Fruit fly (Drosophila melanogaster) whole organism, embryonic: ENCODE results near the gene CG17377.

Experiments
- Asciz ChIP-seq: fragments of 200-800 bp; sonication (Bioruptor generic); optimal IDR thresholded peaks from 2 replicates; lab custom pipeline; 2017; ENCODE audit warnings: missing biosample characterization, mild to moderate bottlenecking, missing genetic modification characterization, missing genetic modification reagents
- Atf3 ChIP-seq: fragments of 200-800 bp; sonication (Bioruptor generic); optimal IDR thresholded peaks from 3 replicates; lab custom pipeline; 2016; ENCODE audit warnings: missing biosample characterization, missing genetic modification characterization
- Bdp1 ChIP-seq: fragments of 200-800 bp; sonication (Bioruptor generic); optimal IDR thresholded peaks from 3 replicates; lab custom pipeline; 2016; ENCODE audit warnings: missing biosample characterization, missing genetic modification characterization
- BtbVII ChIP-seq: fragments of 200-800 bp; sonication (Bioruptor generic); optimal IDR thresholded peaks from 3 replicates; lab custom pipeline; 2017; ENCODE audit warnings: missing biosample characterization, mild to moderate bottlenecking, missing genetic modification characterization
- CG11398 ChIP-seq: fragments of 200-800 bp; sonication (Bioruptor generic); optimal IDR thresholded peaks from 2 replicates; lab custom pipeline; 2016; ENCODE audit warnings: missing biosample characterization, missing genetic modification characterization
- CG11456 ChIP-seq: fragments of 200-800 bp; sonication (Bioruptor generic); IDR thresholded peaks from 3 replicates; pipeline ENCODE4 v1.3.6; 2022; ENCODE audit warnings: missing biosample characterization, missing genetic modification characterization
- CG11695 ChIP-seq: fragments of 200-800 bp; sonication (Bioruptor generic); IDR thresholded peaks from 3 replicates; pipeline ENCODE4 v1.3.6; 2022; ENCODE audit warnings: missing biosample characterization, missing genetic modification characterization
- CG12104 ChIP-seq: fragments of 200-800 bp; sonication (Bioruptor generic); optimal IDR thresholded peaks from 3 replicates; lab custom pipeline; 2016; ENCODE audit warnings: missing biosample characterization, missing genetic modification characterization
- CG15479 ChIP-seq: fragments of 200-800 bp; sonication (Bioruptor generic); optimal IDR thresholded peaks from 3 replicates; lab custom pipeline; 2019; ENCODE audit warnings: missing biosample characterization, mild to moderate bottlenecking, missing genetic modification characterization, moderate library complexity
- CG15696 ChIP-seq: fragments of 200-800 bp; sonication (Bioruptor generic); optimal IDR thresholded peaks from 2 replicates; lab custom pipeline; 2019; ENCODE audit warnings: missing biosample characterization, mild to moderate bottlenecking, missing genetic modification characterization, moderate library complexity
- CG17359 ChIP-seq: fragments of 200-800 bp; sonication (Bioruptor generic); optimal IDR thresholded peaks from 3 replicates; lab custom pipeline; 2018; ENCODE audit warnings: missing biosample characterization, mild to moderate bottlenecking, missing genetic modification characterization, moderate library complexity
- CG17361 ChIP-seq: fragments of 200-800 bp; sonication (Bioruptor generic); IDR thresholded peaks from 3 replicates; pipeline ENCODE4 v1.3.6; 2022; ENCODE audit warnings: missing biosample characterization, missing genetic modification characterization
- CG2116 ChIP-seq: fragments of 200-800 bp; sonication (Bioruptor generic); optimal IDR thresholded peaks from 3 replicates; lab custom pipeline; 2018; ENCODE audit warnings: missing biosample characterization, mild to moderate bottlenecking, missing genetic modification characterization
- CG32772 ChIP-seq: fragments of 200-800 bp; sonication (Bioruptor generic); IDR thresholded peaks from 2 replicates; pipeline ENCODE4 v1.3.6; 2022; ENCODE audit warnings: missing biosample characterization, missing genetic modification characterization
- CG4360 ChIP-seq: fragments of 200-800 bp; sonication (Bioruptor generic); IDR thresholded peaks from 2 replicates; pipeline ENCODE4 v1.3.6; 2022; ENCODE audit warnings: missing biosample characterization, missing genetic modification characterization
- CG6254 ChIP-seq: fragments of 200-800 bp; sonication (Bioruptor generic); optimal IDR thresholded peaks from 3 replicates; lab custom pipeline; 2017; ENCODE audit warnings: mild to moderate bottlenecking, missing biosample characterization, missing genetic modification reagents, missing genetic modification characterization
- CG8765 ChIP-seq: fragments of 200-800 bp; sonication (Bioruptor generic); IDR thresholded peaks from 2 replicates; pipeline ENCODE4 v1.3.6; 2022; ENCODE audit warnings: missing biosample characterization, missing genetic modification characterization
- CG9817 ChIP-seq: fragments of 200-800 bp; sonication (Bioruptor generic); optimal IDR thresholded peaks from 2 replicates; lab custom pipeline; 2018; ENCODE audit warnings: missing biosample characterization, mild to moderate bottlenecking, missing genetic modification characterization, moderate library complexity
- D19A ChIP-seq: fragments of 200-800 bp; optimal IDR thresholded peaks from 3 replicates; lab custom pipeline; 2019; ENCODE audit warnings: missing biosample characterization, mild to moderate bottlenecking, missing genetic modification characterization, moderate library complexity
- Doc2 ChIP-seq: fragments of 200-800 bp; sonication (Bioruptor generic); IDR thresholded peaks from 2 replicates; pipeline ENCODE4 v1.3.6; 2022; ENCODE audit warnings: missing biosample characterization, missing genetic modification characterization
- Drgx ChIP-seq: fragments of 200-800 bp; sonication (Bioruptor generic); IDR thresholded peaks from 2 replicates; pipeline ENCODE4 v1.3.6; 2022; ENCODE audit warnings: missing biosample characterization, missing genetic modification characterization
- Ets65A ChIP-seq: fragments of 200-800 bp; sonication (Bioruptor generic); peaks from one replicate; lab custom pipeline; 2016; ENCODE audit warnings: missing biosample characterization, missing genetic modification characterization
- Hr51 ChIP-seq, 2 experiments: fragments of 200-800 bp; sonication (Bioruptor generic); optimal IDR thresholded peaks; 2 replicates in 1 of 2; 3 replicates in 1 of 2; lab custom pipeline; 2016 to 2018; ENCODE audit warnings: missing biosample characterization in 2 of 2, missing genetic modification characterization in 2 of 2, mild to moderate bottlenecking in 1 of 2, moderate library complexity in 1 of 2
- Lpt ChIP-seq: fragments of >200 bp; optimal IDR thresholded peaks from 2 replicates; lab custom pipeline; 2018; ENCODE audit warnings: missing biosample characterization, missing genetic modification characterization
- Myb ChIP-seq: fragments of 200-800 bp; sonication (Bioruptor generic); optimal IDR thresholded peaks from 2 replicates; lab custom pipeline; 2016; ENCODE audit warnings: missing biosample characterization, missing genetic modification characterization
- NC2β ChIP-seq: fragments of 200-800 bp; sonication (Bioruptor generic); optimal IDR thresholded peaks from 2 replicates; lab custom pipeline; 2016; ENCODE audit warnings: missing biosample characterization, missing genetic modification characterization
- Ptx1 ChIP-seq: fragments of 200-800 bp; sonication (Bioruptor generic); IDR thresholded peaks from 2 replicates; pipeline ENCODE4 v1.3.6; 2022; ENCODE audit warnings: missing biosample characterization, missing genetic modification characterization
- Sox100B ChIP-seq: fragments of 200-800 bp; sonication (Bioruptor generic); optimal IDR thresholded peaks from 3 replicates; lab custom pipeline; 2018; ENCODE audit warnings: missing biosample characterization, mild to moderate bottlenecking, missing genetic modification characterization
- Xrp1 ChIP-seq: fragments of 200-800 bp; sonication (Bioruptor generic); IDR thresholded peaks from 2 replicates; pipeline ENCODE4 v1.3.6; 2022; ENCODE audit warnings: missing biosample characterization, missing genetic modification characterization
- az2 ChIP-seq: fragments of 200-800 bp; sonication (Bioruptor generic); optimal IDR thresholded peaks from 3 replicates; lab custom pipeline; 2016; ENCODE audit warnings: missing biosample characterization, missing genetic modification characterization
- bcd ChIP-seq: fragments of 200-800 bp; sonication (Bioruptor generic); optimal IDR thresholded peaks from 2 replicates; lab custom pipeline; 2017; ENCODE audit warnings: missing biosample characterization, mild to moderate bottlenecking, missing genetic modification characterization
- br ChIP-seq: fragments of >200 bp; optimal IDR thresholded peaks from 2 replicates; lab custom pipeline; 2017
- chinmo ChIP-seq: fragments of 200-800 bp; sonication (Bioruptor generic); IDR thresholded peaks from 4 replicates; pipeline ENCODE4 v1.3.6; 2022; ENCODE audit warnings: missing biosample characterization, missing genetic modification characterization; ENCODE audit not compliant: partially characterized antibody
- crp ChIP-seq, 2 experiments: fragments of 200-800 bp; sonication (Bioruptor generic); optimal IDR thresholded peaks; 2 replicates in 1 of 2; 3 replicates in 1 of 2; lab custom pipeline; 2017; ENCODE audit warnings: missing biosample characterization in 2 of 2, missing genetic modification characterization in 2 of 2, mild to moderate bottlenecking in 1 of 2, moderate library complexity in 1 of 2
- cwo ChIP-seq: fragments of 200-800 bp; sonication (Bioruptor generic); optimal IDR thresholded peaks from 3 replicates; lab custom pipeline; 2017; ENCODE audit warnings: missing biosample characterization, missing genetic modification characterization, mild to moderate bottlenecking, moderate library complexity, missing genetic modification reagents
- dati ChIP-seq: fragments of 200-800 bp; sonication (Bioruptor generic); IDR thresholded peaks from 2 replicates; pipeline ENCODE4 v1.3.6; 2022; ENCODE audit warnings: missing biosample characterization, missing genetic modification characterization
- dmrt11E ChIP-seq: fragments of 200-800 bp; sonication (Bioruptor generic); optimal IDR thresholded peaks from 3 replicates; lab custom pipeline; 2018; ENCODE audit warnings: missing biosample characterization, mild to moderate bottlenecking, missing genetic modification characterization, moderate library complexity
- exex ChIP-seq: fragments of 200-800 bp; sonication (Bioruptor generic); optimal IDR thresholded peaks from 4 replicates; lab custom pipeline; 2018; ENCODE audit warnings: missing biosample characterization, mild to moderate bottlenecking, missing genetic modification characterization, moderate library complexity
- gcm ChIP-seq: fragments of 200-800 bp; sonication (Bioruptor generic); optimal IDR thresholded peaks from 2 replicates; lab custom pipeline; 2019; ENCODE audit warnings: missing biosample characterization, mild to moderate bottlenecking, missing genetic modification characterization, moderate library complexity
- grau ChIP-seq: fragments of 200-800 bp; optimal IDR thresholded peaks from 3 replicates; lab custom pipeline; 2019; ENCODE audit warnings: missing biosample characterization, mild to moderate bottlenecking, missing genetic modification characterization, moderate library complexity
- mirr ChIP-seq: fragments of 200-800 bp; sonication (Bioruptor generic); optimal IDR thresholded peaks from 3 replicates; lab custom pipeline; 2018; ENCODE audit warnings: missing biosample characterization, mild to moderate bottlenecking, missing genetic modification characterization
- mld ChIP-seq: fragments of 200-800 bp; sonication (Bioruptor generic); IDR thresholded peaks from 3 replicates; pipeline ENCODE4 v1.3.6; 2022; ENCODE audit warnings: missing biosample characterization, missing genetic modification characterization; ENCODE audit not compliant: partially characterized antibody
- nerfin-1 ChIP-seq: fragments of 200-800 bp; sonication (Bioruptor generic); optimal IDR thresholded peaks from 3 replicates; lab custom pipeline; 2019; ENCODE audit warnings: missing biosample characterization, mild to moderate bottlenecking, missing genetic modification characterization, moderate library complexity
- phol ChIP-seq: fragments of 200-800 bp; sonication (Bioruptor generic); optimal IDR thresholded peaks from 3 replicates; lab custom pipeline; 2018; ENCODE audit warnings: missing biosample characterization, mild to moderate bottlenecking, missing genetic modification characterization, moderate library complexity
- pzg ChIP-seq: fragments of 200-800 bp; sonication (Bioruptor generic); optimal IDR thresholded peaks from 3 replicates; lab custom pipeline; 2018; ENCODE audit warnings: missing biosample characterization, mild to moderate bottlenecking, missing genetic modification characterization, moderate library complexity
- scrt ChIP-seq: fragments of 200-800 bp; sonication (Bioruptor generic); optimal IDR thresholded peaks from 2 replicates; lab custom pipeline; 2018; ENCODE audit warnings: missing biosample characterization, mild to moderate bottlenecking, missing genetic modification characterization, moderate library complexity
- sima ChIP-seq: fragments of 200-800 bp; sonication (Bioruptor generic); optimal IDR thresholded peaks from 2 replicates; lab custom pipeline; 2016; ENCODE audit warnings: missing biosample characterization, missing genetic modification characterization
- tap ChIP-seq: fragments of 200-800 bp; optimal IDR thresholded peaks from 3 replicates; lab custom pipeline; 2019; ENCODE audit warnings: missing biosample characterization, mild to moderate bottlenecking, missing genetic modification characterization, moderate library complexity
- tio ChIP-seq: fragments of 200-800 bp; sonication (Bioruptor generic); optimal IDR thresholded peaks from 2 replicates; lab custom pipeline; 2017; ENCODE audit warnings: missing biosample characterization, missing genetic modification characterization, inconsistent platforms
- trh ChIP-seq: fragments of 200-800 bp; sonication (Bioruptor generic); optimal IDR thresholded peaks from 2 replicates; lab custom pipeline; 2016; ENCODE audit warnings: missing biosample characterization, missing genetic modification characterization
- wor ChIP-seq: fragments of 200-800 bp; sonication (Bioruptor generic); IDR thresholded peaks from 2 replicates; pipeline ENCODE4 v1.3.6; 2022; ENCODE audit warnings: missing biosample characterization, missing genetic modification characterization

The CG17377 gene

dm6 chr2L:6830264-6830729, 27.7 kb upstream of the CG17377 start (continued):
- no peak for TF ChIP-seq wor (GFP tag; lab: Robert Waterston, UW)
- TF ChIP-seq CG17359: peak; percentile 50
- no peak for TF ChIP-seq mirr (GFP tag; lab: Kevin White, UChicago)
- TF ChIP-seq pzg: no peak
- TF ChIP-seq scrt (GFP tag; lab: Kevin White, UChicago): peak; percentile 45
- peak; percentile 1 for TF ChIP-seq BtbVII
- TF ChIP-seq Ets65A (GFP tag; lab: Kevin White, UChicago): peak; percentile 54
- TF ChIP-seq az2 (GFP tag; lab: Kevin White, UChicago): peak; percentile 77
- TF ChIP-seq CG9817 (tag; lab: Kevin White, UChicago): peak; percentile 19
- TF ChIP-seq exex (tag; lab: Kevin White, UChicago): no peak
- peak in 1 of 2 experiments; percentile 19 for TF ChIP-seq crp (GFP tag; optimal IDR thresholded peaks at IDR 0.05; lab: Kevin White, UChicago)
- peak; percentile 56 for TF ChIP-seq CG6254 (GFP tag; lab: Kevin White, UChicago)
- no peak for TF ChIP-seq Atf3 (GFP tag; lab: Kevin White, UChicago)
- TF ChIP-seq NC2β (GFP tag; lab: Kevin White, UChicago): no peak
- TF ChIP-seq bcd: peak; percentile 55
- no peak for TF ChIP-seq CG11456 (GFP tag; lab: Robert Waterston, UW)
- peak; percentile 78 for TF ChIP-seq Sox100B (GFP tag; lab: Kevin White, UChicago)
- TF ChIP-seq tap: peak; percentile 42
- TF ChIP-seq CG11398 (GFP tag; lab: Kevin White, UChicago): no peak
- peak; percentile 76 for TF ChIP-seq D19A (tag; lab: Kevin White, UChicago)
- TF ChIP-seq CG15696 (tag; lab: Kevin White, UChicago): peak; percentile 87
- TF ChIP-seq mld (GFP tag; lab: Robert Waterston, UW): no peak
- no peak for TF ChIP-seq sima (GFP tag; lab: Kevin White, UChicago)
- TF ChIP-seq CG8765 (GFP tag; lab: Robert Waterston, UW): peak; percentile 40; the same call in 1 of the 2 replicates
- TF ChIP-seq Myb: no peak
- TF ChIP-seq CG4360: no peak
- 0 out of 3 replicates have a peak, but pooled peaks have one; percentile 54 for TF ChIP-seq CG11695
- peak; percentile 12 for TF ChIP-seq nerfin-1 (tag; lab: Kevin White, UChicago)
- no peak for TF ChIP-seq Ptx1
- TF ChIP-seq Asciz (GFP tag; lab: Kevin White, UChicago): peak; percentile 26
- peak; percentile 85 for TF ChIP-seq dmrt11E (tag; lab: Kevin White, UChicago)
- TF ChIP-seq Xrp1 (GFP tag; lab: Robert Waterston, UW): peak; percentile 81
- TF ChIP-seq CG32772 (GFP tag; lab: Robert Waterston, UW): peak; percentile 30; the same call in 1 of the 2 replicates
- peak; percentile 66 for TF ChIP-seq phol
- TF ChIP-seq Bdp1: no peak
- TF ChIP-seq CG17361 (GFP tag; lab: Robert Waterston, UW): peak; percentile 86
- peak; percentile 60 for TF ChIP-seq gcm (GFP tag; lab: Kevin White, UChicago)
- no peak for TF ChIP-seq Drgx
- no peak for TF ChIP-seq dati (GFP tag; lab: Robert Waterston, UW)
- TF ChIP-seq cwo (GFP tag; lab: Kevin White, UChicago): peak; percentile 35
- TF ChIP-seq tio (GFP tag; lab: Kevin White, UChicago): peak; percentile 49
- TF ChIP-seq trh: no peak
- no peak for TF ChIP-seq Doc2
- TF ChIP-seq grau: peak; percentile 66
- peak; percentile 16 for TF ChIP-seq CG2116 (GFP tag; lab: Kevin White, UChicago)
- TF ChIP-seq CG15479: peak; percentile 34
- TF ChIP-seq br (lab: Kevin White, UChicago): no peak
- TF ChIP-seq Hr51 (GFP tag; optimal IDR thresholded peaks at IDR 0.05; lab: Kevin White, UChicago): peak in 1 of 2 experiments; percentile 49
- TF ChIP-seq chinmo (GFP tag; lab: Robert Waterston, UW): no peak
- TF ChIP-seq CG12104 (GFP tag; lab: Kevin White, UChicago): peak; percentile 31
- no peak for TF ChIP-seq Lpt (GFP tag; lab: Kevin White, UChicago)
